Fruit fly (Drosophila melanogaster) whole organism, embryonic: ENCODE data around the gene Zwilch.

ENCODE experiments used
- CG12942 ChIP-seq: fragments of 200-800 bp; sonication (Bioruptor generic); optimal IDR thresholded peaks from 3 replicates; lab custom pipeline; 2016; ENCODE audit warnings: missing biosample characterization, missing genetic modification characterization
- CG13287 ChIP-seq: fragments of 200-800 bp; sonication (Bioruptor generic); IDR thresholded peaks from 2 replicates; pipeline ENCODE4 v1.3.6; 2022; ENCODE audit warnings: missing biosample characterization, missing genetic modification characterization; ENCODE audit not compliant: partially characterized antibody
- CG31441 ChIP-seq: fragments of 200-800 bp; sonication (Bioruptor generic); IDR thresholded peaks from 2 replicates; pipeline ENCODE4 v1.3.6; 2022; ENCODE audit warnings: missing biosample characterization, missing genetic modification characterization
- Deaf1 ChIP-seq: fragments of 200-800 bp; optimal IDR thresholded peaks from 3 replicates; lab custom pipeline; 2019; ENCODE audit warnings: missing biosample characterization, mild to moderate bottlenecking, missing genetic modification characterization, moderate library complexity
- Sin3A ChIP-seq: fragments of >200 bp; optimal IDR thresholded peaks from 2 replicates; lab custom pipeline; 2018
- tna ChIP-seq: fragments of 200-800 bp; sonication (Bioruptor generic); IDR thresholded peaks from 2 replicates; pipeline ENCODE4 v1.3.6; 2022; ENCODE audit warnings: missing biosample characterization, missing genetic modification characterization; ENCODE audit not compliant: partially characterized antibody

dm6 chr3R:31196731-31197130 is 16.4 kb downstream of the Zwilch start, which contains the start of gene CG1544:
- TF ChIP-seq Sin3A (lab: Kevin White, UChicago) = no peak
- no peak for TF ChIP-seq CG12942 (GFP tag; lab: Kevin White, UChicago)
- TF ChIP-seq tna = no peak
- peak; percentile 21 for TF ChIP-seq Deaf1 (tag; lab: Kevin White, UChicago)
- TF ChIP-seq CG31441 (GFP tag; lab: Robert Waterston, UW) = no peak
- no peak for TF ChIP-seq CG13287
